Worm (Caenorhabditis elegans) whole organism, early embryonic: Measurements from ENCODE around the gene R160.3.
"Not testable (repeated sequence)": the region's sequence is repeated elsewhere in the genome, so short reads cannot be mapped to it uniquely, and the experiment has no call there.

Source experiments
- B0310.2 ChIP-seq: sonication (generic microtip); optimal IDR thresholded peaks from 2 replicates; lab custom pipeline; 2016; ENCODE audit warnings: mild to moderate bottlenecking, missing genetic modification characterization, missing compliant biosample characterization
- F13C5.2 ChIP-seq: sonication (generic microtip); optimal IDR thresholded peaks from 2 replicates; lab custom pipeline; 2017; ENCODE audit warnings: mild to moderate bottlenecking, missing genetic modification characterization, inconsistent platforms, missing compliant biosample characterization
- aly-1 ChIP-seq: sonication (generic microtip); optimal IDR thresholded peaks from 2 replicates; lab custom pipeline; 2016; ENCODE audit warnings: missing genetic modification characterization, missing compliant biosample characterization
- ama-1 ChIP-seq: fragments of 150-350 bp; optimal IDR thresholded peaks from 2 replicates; lab custom pipeline; 2014
- ceh-13 ChIP-seq: fragments of 200-800 bp; sonication (Bioruptor generic); optimal IDR thresholded peaks from 2 replicates; lab custom pipeline; 2018; ENCODE audit warnings: mild to moderate bottlenecking, missing genetic modification characterization, missing compliant biosample characterization
- ceh-36 ChIP-seq: sonication (generic microtip); optimal IDR thresholded peaks from 2 replicates; lab custom pipeline; 2016; ENCODE audit warnings: missing genetic modification characterization, inconsistent platforms, missing compliant biosample characterization
- ets-7 ChIP-seq: sonication (generic microtip); optimal IDR thresholded peaks from 2 replicates; lab custom pipeline; 2016; ENCODE audit warnings: missing genotype, missing genetic modification characterization, missing compliant biosample characterization
- flt-1 ChIP-seq: fragments of 200-800 bp; sonication (Bioruptor generic); IDR thresholded peaks from 2 replicates; pipeline ENCODE4 v1.3.6; 2022; ENCODE audit warnings: missing genetic modification characterization, missing compliant biosample characterization
- hmbx-1 ChIP-seq: sonication (generic microtip); optimal IDR thresholded peaks from 2 replicates; lab custom pipeline; 2016; ENCODE audit warnings: mild to moderate bottlenecking, missing genetic modification characterization, missing compliant biosample characterization
- hmg-4 ChIP-seq: fragments of 200-800 bp; sonication (Bioruptor generic); optimal IDR thresholded peaks from 2 replicates; lab custom pipeline; 2018; ENCODE audit warnings: mild to moderate bottlenecking, missing genetic modification characterization, missing compliant biosample characterization
- hnd-1 ChIP-seq: sonication (generic microtip); optimal IDR thresholded peaks from 2 replicates; lab custom pipeline; 2016; ENCODE audit warnings: missing genetic modification characterization, missing compliant biosample characterization
- pes-1 ChIP-seq: fragments of 200-800 bp; sonication (Bioruptor generic); IDR thresholded peaks from 2 replicates; pipeline ENCODE4 v1.3.6; 2022; ENCODE audit warnings: missing genetic modification reagents, missing genetic modification characterization, missing compliant biosample characterization
- scrt-1 ChIP-seq: fragments of 200-800 bp; sonication (Bioruptor generic); IDR thresholded peaks from 2 replicates; pipeline ENCODE4 v1.3.6; 2022; ENCODE audit warnings: missing genetic modification characterization, missing compliant biosample characterization
- sea-1 ChIP-seq: fragments of 200-800 bp; sonication (Bioruptor generic); conservative IDR thresholded peaks from 2 replicates; pipeline ENCODE4 v1.3.6; 2022; ENCODE audit warnings: missing genetic modification characterization, missing compliant biosample characterization
- tbx-11 ChIP-seq: fragments of 200-800 bp; sonication (Bioruptor generic); IDR thresholded peaks from 2 replicates; pipeline ENCODE4 v1.3.6; 2022; ENCODE audit warnings: missing genetic modification characterization, missing compliant biosample characterization
- tbx-37 ChIP-seq: fragments of 200-800 bp; sonication (Bioruptor generic); conservative IDR thresholded peaks from 2 replicates; pipeline ENCODE4 v1.3.6; 2022; ENCODE audit warnings: missing genetic modification reagents, missing genetic modification characterization, missing compliant biosample characterization
- tra-4 ChIP-seq: sonication (generic microtip); optimal IDR thresholded peaks from 2 replicates; lab custom pipeline; 2017; ENCODE audit warnings: missing genetic modification characterization, missing compliant biosample characterization

Gene R160.3

ce11 chrX:4357467-4357866 is 8.7 kb downstream of the R160.3 start, which contains the start of gene F14H12.6:
Gene F14H12.6 (minus strand): TSS chrX:4357567.
- TF ChIP-seq F13C5.2 (no peak), ets-7 (no peak)

DNA sequence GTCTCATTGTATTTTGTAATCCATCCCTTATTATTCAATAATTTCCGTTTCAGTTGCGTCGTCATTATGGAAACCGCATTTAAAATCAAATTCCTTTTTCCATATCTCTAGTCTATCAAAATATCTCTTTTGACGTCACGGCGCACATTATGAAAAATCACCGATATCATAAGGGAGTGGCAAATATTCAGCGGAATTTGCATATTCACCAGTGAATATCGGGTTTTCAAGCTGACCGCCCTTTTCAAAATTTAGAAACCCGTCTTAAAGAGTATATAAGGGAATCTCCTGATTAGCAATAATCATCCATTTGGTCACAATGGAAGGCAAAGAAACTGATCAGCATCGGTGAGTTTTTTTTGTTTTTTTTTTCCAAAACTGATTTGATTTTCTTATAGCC is 12.8 kb downstream of the R160.3 start, which contains the start of gene col-165:
col-165 (plus strand) TSS at position 301 of the 400 bp plus-strand sequence.
- no peak for TF ChIP-seq B0310.2 (tag; lab: Kevin White, UChicago)
- TF ChIP-seq hnd-1 (tag; lab: Kevin White, UChicago): no peak
- TF ChIP-seq scrt-1 (GFP tag; lab: Robert Waterston, UW): no peak
- no peak for TF ChIP-seq ama-1 (lab: Kevin White, UChicago)
- no peak for TF ChIP-seq ceh-13 (GFP tag; lab: Kevin White, UChicago)
- no peak for TF ChIP-seq flt-1 (GFP tag; lab: Robert Waterston, UW)
- TF ChIP-seq F13C5.2: no peak
- no peak for TF ChIP-seq ets-7

ce11 chrX:4350198-4350597 is 15.9 kb downstream of the R160.3 start, which contains the start of gene F14H12.2:
Gene F14H12.2 (plus strand): TSS chrX:4350498.
- TF ChIP-seq sea-1 (GFP tag; lab: Robert Waterston, UW) (no peak), flt-1 (GFP tag; lab: Robert Waterston, UW) (no peak), hmg-4 (GFP tag; lab: Kevin White, UChicago) (no peak), ets-7 (no peak), tbx-11 (no peak), tbx-37 (no peak), scrt-1 (GFP tag; lab: Robert Waterston, UW) (no peak), pes-1 (no peak), ama-1 (lab: Kevin White, UChicago) (no peak), ceh-36 (no peak), hnd-1 (tag; lab: Kevin White, UChicago) (no peak), hmbx-1 (tag; lab: Kevin White, UChicago) (no peak), ceh-13 (GFP tag; lab: Kevin White, UChicago) (no peak), F13C5.2 (no peak)

DNA sequence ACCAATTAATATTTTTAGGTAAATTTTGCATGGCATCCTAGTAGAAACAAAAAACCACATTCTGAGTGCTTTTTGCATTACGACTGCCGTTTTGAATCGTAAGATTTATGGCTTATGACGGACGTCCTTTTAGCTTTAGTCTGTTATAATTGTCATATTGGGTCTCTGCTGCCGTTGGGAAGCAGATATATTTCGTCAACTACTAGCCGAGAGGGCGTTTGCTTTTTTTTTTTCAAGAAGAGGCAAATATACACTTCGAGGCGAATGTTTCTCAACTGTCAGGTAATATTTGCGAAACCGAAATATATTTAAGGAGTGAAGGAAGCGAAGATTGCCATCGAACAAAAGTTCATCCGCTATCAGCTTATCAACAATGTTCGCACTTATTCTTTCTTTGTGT is 22.2 kb downstream of the R160.3 start, which contains the start of gene F14H12.3:
F14H12.3 (plus strand) TSS at position 301 of the 400 bp plus-strand sequence.
- no peak for TF ChIP-seq sea-1 (GFP tag; lab: Robert Waterston, UW)
- no peak for TF ChIP-seq ets-7
- TF ChIP-seq flt-1 (GFP tag; lab: Robert Waterston, UW): no peak
- no peak for TF ChIP-seq hmg-4 (GFP tag; lab: Kevin White, UChicago)
- 0 out of 2 replicates have a peak, but pooled peaks have one; percentile 40 for TF ChIP-seq scrt-1 (GFP tag; lab: Robert Waterston, UW)

- no peak for TF ChIP-seq tbx-11
- no peak for TF ChIP-seq sea-1 (GFP tag; lab: Robert Waterston, UW)
- no peak for TF ChIP-seq ets-7
- no peak for TF ChIP-seq hnd-1 (tag; lab: Kevin White, UChicago)
- no peak for TF ChIP-seq hmbx-1 (tag; lab: Kevin White, UChicago)
- no peak for TF ChIP-seq pes-1
- no peak for TF ChIP-seq scrt-1 (GFP tag; lab: Robert Waterston, UW)
- no peak for TF ChIP-seq tra-4 (tag; lab: Kevin White, UChicago)
- TF ChIP-seq flt-1 (GFP tag; lab: Robert Waterston, UW): no peak
- TF ChIP-seq aly-1 (tag; lab: Kevin White, UChicago): no peak
- no peak for TF ChIP-seq ceh-36
- no peak for TF ChIP-seq B0310.2 (tag; lab: Kevin White, UChicago)
- no peak for TF ChIP-seq ama-1 (lab: Kevin White, UChicago)
- no peak for TF ChIP-seq F13C5.2
- TF ChIP-seq ceh-13 (GFP tag; lab: Kevin White, UChicago): no peak
- no peak for TF ChIP-seq tbx-37
- TF ChIP-seq hmg-4 (GFP tag; lab: Kevin White, UChicago): no peak
Observed at ce11 chrX:4342730-4343129, 23.4 kb downstream of the R160.3 start.

DNA sequence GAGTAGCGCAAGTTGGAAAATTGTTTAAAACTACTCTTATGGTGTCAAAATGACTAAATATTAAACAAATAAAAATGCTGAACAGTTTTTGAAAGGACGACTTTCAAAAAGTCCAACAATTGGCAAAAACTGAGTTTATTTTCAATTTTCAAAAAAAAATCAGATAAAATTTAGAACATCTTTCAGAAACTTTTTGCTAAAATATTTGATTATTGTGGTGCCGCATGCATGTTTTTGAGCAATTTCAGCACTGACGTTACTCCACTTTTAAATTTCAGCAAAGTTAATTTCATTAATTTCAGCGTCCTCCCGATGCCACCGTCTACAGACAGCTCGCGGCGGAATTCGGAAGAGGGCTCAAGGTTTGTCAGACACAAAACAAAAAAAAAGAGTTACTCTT is 26.8 kb downstream of the R160.3 start, which contains the start of gene cst-1:
cst-1 (plus strand) TSS at position 301 of the 400 bp plus-strand sequence.
- TF ChIP-seq tra-4 (tag; lab: Kevin White, UChicago); ets-7; F13C5.2: not testable (repeated sequence)

ce11 chrX:4335950-4336349 is 30.2 kb downstream of the R160.3 start, which contains the start of gene cst-2:
Gene cst-2 (minus strand): TSS chrX:4336050.
- not testable (repeated sequence) for TF ChIP-seq aly-1 (tag; lab: Kevin White, UChicago); scrt-1 (GFP tag; lab: Robert Waterston, UW); hmbx-1 (tag; lab: Kevin White, UChicago)

ce11 chrX:4332305-4332704 is 33.8 kb downstream of the R160.3 start, which contains the start of gene C24A8.6:
Gene C24A8.6 (minus strand): TSS chrX:4332405.
- not testable (repeated sequence) for TF ChIP-seq ceh-13 (GFP tag; lab: Kevin White, UChicago); F13C5.2; hmbx-1 (tag; lab: Kevin White, UChicago)

ce11 chrX:4328816-4329215 is 37.3 kb downstream of the R160.3 start, which contains the start of gene C24A8.5:
Gene C24A8.5 (minus strand): TSS chrX:4328916.
- no peak for TF ChIP-seq scrt-1 (GFP tag; lab: Robert Waterston, UW)
- TF ChIP-seq flt-1 (GFP tag; lab: Robert Waterston, UW): no peak
- no peak for TF ChIP-seq ets-7
